Worm (Caenorhabditis elegans): ENCODE results near the gene srsx-40.

The srsx-40 gene

ce11 chrV:7730488-7730887 is 27.1 kb upstream of the srsx-40 start (continued):
- TF ChIP-seq nhr-19 (GFP tag; conservative IDR thresholded peaks at IDR 0.05), result peak; percentile 49
- TF ChIP-seq nhr-47 (tag; optimal IDR thresholded peaks at IDR 0.05), result peak; percentile 59
- TF ChIP-seq C04F5.9 (tag; optimal IDR thresholded peaks at IDR 0.05), result no peak
- no peak for TF ChIP-seq sup-37 (GFP tag; optimal IDR thresholded peaks at IDR 0.05)

ce11 chrV:7728679-7729027 is 25.2 kb upstream of the srsx-40 start, which contains the start of gene Y97E10C.1:
Gene Y97E10C.1 (plus strand): TSS chrV:7728879.
- TF ChIP-seq nhr-20 (tag; optimal IDR thresholded peaks at IDR 0.05) (no peak), efl-1 (optimal IDR thresholded peaks at IDR 0.05) (no peak), efl-1 (GFP tag; optimal IDR thresholded peaks at IDR 0.05 in 1 of 2) (peak in 1 of 2 experiments; percentile 37), elt-3 (tag; optimal IDR thresholded peaks at IDR 0.05) (peak in 1 of 6 experiments; percentile 18), blmp-1 (tag; optimal IDR thresholded peaks at IDR 0.05) (peak; percentile 79), nhr-85 (tag) (peak; percentile 87)

ce11 chrV:7728003-7728678 is 24.7 kb upstream of the srsx-40 start:
- TF ChIP-seq nhr-90 (tag; optimal IDR thresholded peaks at IDR 0.05; ENCODE audit: poor library complexity), result no peak
- peak; percentile 85 for TF ChIP-seq nhr-77 (tag; optimal IDR thresholded peaks at IDR 0.05)
- peak in 1 of 2 experiments; percentile 64 for TF ChIP-seq ztf-11 (tag; optimal IDR thresholded peaks at IDR 0.05)
- TF ChIP-seq ztf-4 (tag; optimal IDR thresholded peaks at IDR 0.05), result peak; percentile 36
- peak; percentile 24 for TF ChIP-seq lin-39 (tag; optimal IDR thresholded peaks at IDR 0.05)
- TF ChIP-seq mep-1 (tag; optimal IDR thresholded peaks at IDR 0.05), result peak; percentile 70
- peak; percentile 74 for TF ChIP-seq ceh-8 (GFP tag; optimal IDR thresholded peaks at IDR 0.05)
- no peak for TF ChIP-seq hpl-2 (GFP tag; optimal IDR thresholded peaks at IDR 0.05)
- TF ChIP-seq lin-35 (GFP tag; optimal IDR thresholded peaks at IDR 0.05), result peak in 1 of 2 experiments; percentile 67
- no peak for TF ChIP-seq ets-5 (GFP tag; IDR thresholded peaks at IDR 0.05)
- TF ChIP-seq alr-1 (tag; optimal IDR thresholded peaks at IDR 0.05; ENCODE audit: borderline replicate concordance), result no peak
- TF ChIP-seq fkh-8 (tag; optimal IDR thresholded peaks at IDR 0.05), result peak; percentile 99
- TF ChIP-seq ceh-88 (GFP tag; IDR thresholded peaks at IDR 0.05), result peak; percentile 81
- TF ChIP-seq fkh-10 (GFP tag; optimal IDR thresholded peaks at IDR 0.05), result peak; percentile 88
- peak; percentile 74 for TF ChIP-seq irx-1 (tag; optimal IDR thresholded peaks at IDR 0.05)
- peak; percentile 75 for TF ChIP-seq sox-4 (tag; optimal IDR thresholded peaks at IDR 0.05)
- peak; percentile 16 for TF ChIP-seq snpc-4 (tag; optimal IDR thresholded peaks at IDR 0.05)
- TF ChIP-seq unc-30 (tag; optimal IDR thresholded peaks at IDR 0.05), result no peak
- TF ChIP-seq efl-3 (GFP tag; optimal IDR thresholded peaks at IDR 0.05), result no peak
- TF ChIP-seq nhr-76 (tag; optimal IDR thresholded peaks at IDR 0.05), result no peak
- TF ChIP-seq egl-27 (tag; optimal IDR thresholded peaks at IDR 0.05), result peak in 1 of 2 experiments; percentile 89
- TF ChIP-seq xbp-1 (tag; optimal IDR thresholded peaks at IDR 0.05), result peak; percentile 67
- TF ChIP-seq ceh-82 (tag; optimal IDR thresholded peaks at IDR 0.05), result peak; percentile 29 to 81 (median 41)
- no peak for TF ChIP-seq ceh-90 (tag; optimal IDR thresholded peaks at IDR 0.05)
- peak; percentile 71 for TF ChIP-seq nhr-19 (GFP tag; conservative IDR thresholded peaks at IDR 0.05)
- TF ChIP-seq skn-1 (tag; optimal IDR thresholded peaks at IDR 0.05), result peak; percentile 40
- peak; percentile 19 for TF ChIP-seq hlh-4 (tag; optimal IDR thresholded peaks at IDR 0.05)
- peak; percentile 64 to 78 for TF ChIP-seq lsy-2 (tag; optimal IDR thresholded peaks at IDR 0.05)
- TF ChIP-seq tbx-2 (tag; optimal IDR thresholded peaks at IDR 0.05), result peak; percentile 93
- TF ChIP-seq nhr-12 (tag; optimal IDR thresholded peaks at IDR 0.05), result no peak
- TF ChIP-seq isw-1 (GFP tag; IDR thresholded peaks at IDR 0.05), result peak; percentile 72
- TF ChIP-seq ama-1 (optimal IDR thresholded peaks at IDR 0.05), result no peak
- TF ChIP-seq elt-2 (tag; optimal IDR thresholded peaks at IDR 0.05), result peak; percentile 45
- no peak for TF ChIP-seq tlp-1 (tag; optimal IDR thresholded peaks at IDR 0.05)
- TF ChIP-seq unc-62 (GFP tag; optimal IDR thresholded peaks at IDR 0.05), result no peak
- TF ChIP-seq nhr-47 (tag; optimal IDR thresholded peaks at IDR 0.05), result peak; percentile 94
- TF ChIP-seq zag-1 (tag; optimal IDR thresholded peaks at IDR 0.05), result peak; percentile 56
- TF ChIP-seq rnt-1 (tag; optimal IDR thresholded peaks at IDR 0.05), result peak; percentile 81
- peak in 1 of 6 experiments; percentile 41 for TF ChIP-seq elt-3 (tag; optimal IDR thresholded peaks at IDR 0.05)
- peak; percentile 46 for TF ChIP-seq mef-2 (tag; optimal IDR thresholded peaks at IDR 0.05)
- peak; percentile 98 for TF ChIP-seq blmp-1 (tag; optimal IDR thresholded peaks at IDR 0.05)
- TF ChIP-seq swsn-7 (tag; optimal IDR thresholded peaks at IDR 0.05), result peak; percentile 86
- TF ChIP-seq mdl-1 (tag; optimal IDR thresholded peaks at IDR 0.05), result no peak
